Worm (Caenorhabditis elegans): Measurements from ENCODE around the gene kel-10.
A peak's percentile ranks its signal among the peaks of the same experiment; 100 is the strongest.

Gene kel-10

ce11 chrIII:10108995-10109394, 7.7 kb upstream of the kel-10 start, which contains the start of gene T16H12.9:
Gene T16H12.9, plus strand, starts transcription at chrIII:10109295.
- no peak for TF ChIP-seq ceh-45 (GFP tag; IDR thresholded peaks at IDR 0.05)
- TF ChIP-seq ceh-24 (tag; optimal IDR thresholded peaks at IDR 0.05), result no peak
- TF ChIP-seq C38D4.7 (GFP tag; optimal IDR thresholded peaks at IDR 0.05), result no peak
- no peak for TF ChIP-seq rnt-1 (tag; optimal IDR thresholded peaks at IDR 0.05)
- TF ChIP-seq hlh-8 (tag; optimal IDR thresholded peaks at IDR 0.05), result no peak
- TF ChIP-seq ceh-30 (tag; optimal IDR thresholded peaks at IDR 0.05), result no peak
- no peak for TF ChIP-seq lin-11 (tag; optimal IDR thresholded peaks at IDR 0.05)
- no peak for TF ChIP-seq ceh-19 (GFP tag; optimal IDR thresholded peaks at IDR 0.05)
- TF ChIP-seq ceh-31 (tag; optimal IDR thresholded peaks at IDR 0.05), result no peak
- TF ChIP-seq odd-2 (tag; optimal IDR thresholded peaks at IDR 0.05), result no peak
- no peak for TF ChIP-seq fax-1 (tag; optimal IDR thresholded peaks at IDR 0.05)
- TF ChIP-seq fkh-6 (tag; optimal IDR thresholded peaks at IDR 0.05), result no peak
- no peak for TF ChIP-seq ama-1 (optimal IDR thresholded peaks at IDR 0.05)
- no peak for TF ChIP-seq sox-2 (GFP tag; IDR thresholded peaks at IDR 0.05)
- TF ChIP-seq unc-55 (GFP tag; optimal IDR thresholded peaks at IDR 0.05), result no peak
- no peak for TF ChIP-seq nfya-1 (tag; optimal IDR thresholded peaks at IDR 0.05)
- no peak for TF ChIP-seq ceh-6 (GFP tag; optimal IDR thresholded peaks at IDR 0.05)
- TF ChIP-seq pqm-1 (tag; optimal IDR thresholded peaks at IDR 0.05), result no peak
- no peak for TF ChIP-seq sdc-2 (tag; optimal IDR thresholded peaks at IDR 0.05)
- no peak for TF ChIP-seq unc-42 (tag; optimal IDR thresholded peaks at IDR 0.05)

- TF ChIP-seq hlh-13 (GFP tag; optimal IDR thresholded peaks at IDR 0.05) (no peak), sox-4 (tag; optimal IDR thresholded peaks at IDR 0.05) (no peak), odd-2 (tag; optimal IDR thresholded peaks at IDR 0.05) (no peak), pha-4 (tag; optimal IDR thresholded peaks at IDR 0.05) (no peak)
Measured at ce11 chrIII:10106390-10106789, 5.1 kb upstream of the kel-10 start, which contains the start of gene srt-55. Gene srt-55, minus strand, starts transcription at chrIII:10106490.

- TF ChIP-seq ceh-9 (tag; optimal IDR thresholded peaks at IDR 0.05) (no peak), gmeb-2 (tag; optimal IDR thresholded peaks at IDR 0.05) (no peak), hlh-8 (tag; optimal IDR thresholded peaks at IDR 0.05) (no peak), ceh-34 (tag; optimal IDR thresholded peaks at IDR 0.05) (no peak), fax-1 (tag; optimal IDR thresholded peaks at IDR 0.05) (no peak), ref-2 (tag; optimal IDR thresholded peaks at IDR 0.05) (no peak), unc-86 (tag; optimal IDR thresholded peaks at IDR 0.05) (no peak), Y22D7AL.16 (tag; optimal IDR thresholded peaks at IDR 0.05) (no peak), ceh-18 (tag; optimal IDR thresholded peaks at IDR 0.05) (no peak), unc-55 (GFP tag; optimal IDR thresholded peaks at IDR 0.05) (no peak), npax-4 (tag; optimal IDR thresholded peaks at IDR 0.05) (no peak)
Measured at ce11 chrIII:10097981-10098380, 3.3 kb downstream of the kel-10 start, which contains the start of gene spop-1. Gene spop-1, minus strand, starts transcription at chrIII:10098081.

- TF ChIP-seq tbx-2 (tag; optimal IDR thresholded peaks at IDR 0.05) (peak; percentile 84), ttx-3 (tag; optimal IDR thresholded peaks at IDR 0.05) (no peak), syd-9 (tag; optimal IDR thresholded peaks at IDR 0.05) (no peak), hlh-13 (GFP tag; optimal IDR thresholded peaks at IDR 0.05) (no peak), tbx-7 (tag; optimal IDR thresholded peaks at IDR 0.05) (no peak), odd-2 (tag; optimal IDR thresholded peaks at IDR 0.05) (no peak), ref-2 (tag; optimal IDR thresholded peaks at IDR 0.05) (peak; percentile 85), ama-1 (optimal IDR thresholded peaks at IDR 0.05) (no peak), hlh-8 (tag; optimal IDR thresholded peaks at IDR 0.05) (peak; percentile 38), ceh-14 (tag; optimal IDR thresholded peaks at IDR 0.05) (no peak), pros-1 (tag; optimal IDR thresholded peaks at IDR 0.05) (peak; percentile 67), elt-2 (tag; optimal IDR thresholded peaks at IDR 0.05) (peak; percentile 39), gmeb-2 (tag; optimal IDR thresholded peaks at IDR 0.05) (no peak), ceh-24 (tag; optimal IDR thresholded peaks at IDR 0.05) (no peak), Y22D7AL.16 (tag; optimal IDR thresholded peaks at IDR 0.05) (no peak), nhr-11 (tag; optimal IDR thresholded peaks at IDR 0.05) (no peak), dmd-4 (tag; optimal IDR thresholded peaks at IDR 0.05; ENCODE audit: borderline replicate concordance) (no peak), ceh-48 (tag; optimal IDR thresholded peaks at IDR 0.05) (peak; percentile 80), elt-4 (tag; optimal IDR thresholded peaks at IDR 0.05) (no peak), F13H6.1 (tag; optimal IDR thresholded peaks at IDR 0.05) (peak; percentile 44), unc-86 (tag; optimal IDR thresholded peaks at IDR 0.05) (no peak), ets-4 (tag; optimal IDR thresholded peaks at IDR 0.05) (peak; percentile 71), mec-3 (tag; optimal IDR thresholded peaks at IDR 0.05; ENCODE audit: borderline replicate concordance) (no peak), lin-11 (tag; optimal IDR thresholded peaks at IDR 0.05) (no peak), pat-9 (tag; optimal IDR thresholded peaks at IDR 0.05) (no peak), hlh-30 (tag; optimal IDR thresholded peaks at IDR 0.05; ENCODE audit: insufficient read depth) (peak; percentile 90), ceh-31 (tag; optimal IDR thresholded peaks at IDR 0.05) (peak; percentile 92)
Measured at ce11 chrIII:10096525-10096972, 4.7 kb downstream of the kel-10 start.
